Worm (Caenorhabditis elegans) whole organism, mixed stage, embryonic: ENCODE results near the gene F26F2.10.

Source experiments
- M03D4.4 ChIP-seq: sonication (generic microtip); optimal IDR thresholded peaks from 2 replicates; lab custom pipeline; 2017; ENCODE audit warnings: mild to moderate bottlenecking, missing genetic modification characterization, missing compliant biosample characterization
- bed-3 ChIP-seq: fragments of 200-800 bp; sonication (Bioruptor generic); optimal IDR thresholded peaks from 3 replicates; lab custom pipeline; 2018; ENCODE audit warnings: mild to moderate bottlenecking, missing genetic modification characterization, moderate library complexity, missing compliant biosample characterization
- blmp-1 ChIP-seq: fragments of 150-350 bp; optimal IDR thresholded peaks from 2 replicates; lab custom pipeline; 2014; ENCODE audit warnings: missing biosample characterization, missing genetic modification characterization
- ceh-39 ChIP-seq: fragments of 150-350 bp; optimal IDR thresholded peaks from 2 replicates; lab custom pipeline; 2014; ENCODE audit warnings: missing biosample characterization, missing genetic modification characterization
- ceh-43 ChIP-seq: fragments of 200-800 bp; sonication (Bioruptor generic); optimal IDR thresholded peaks from 2 replicates; lab custom pipeline; 2018; ENCODE audit warnings: mild to moderate bottlenecking, missing genetic modification characterization, moderate library complexity, missing compliant biosample characterization
- ceh-83 ChIP-seq: fragments of 200-800 bp; sonication (Bioruptor generic); optimal IDR thresholded peaks from 2 replicates; lab custom pipeline; 2018; ENCODE audit warnings: mild to moderate bottlenecking, missing genetic modification characterization, missing compliant biosample characterization
- ces-1 ChIP-seq: fragments of 150-350 bp; optimal IDR thresholded peaks from 2 replicates; lab custom pipeline; 2014; ENCODE audit warnings: missing biosample characterization, missing genetic modification reagents, missing genetic modification characterization
- cnd-1 ChIP-seq: fragments of 200-800 bp; sonication (Bioruptor generic); optimal IDR thresholded peaks from 2 replicates; lab custom pipeline; 2018; ENCODE audit warnings: mild to moderate bottlenecking, missing genetic modification characterization, missing compliant biosample characterization
- drap-1 ChIP-seq: fragments of 200-800 bp; sonication (Bioruptor generic); optimal IDR thresholded peaks from 3 replicates; lab custom pipeline; 2018; ENCODE audit warnings: mild to moderate bottlenecking, missing genetic modification characterization, missing compliant biosample characterization
- elt-1 ChIP-seq: sonication (generic microtip); optimal IDR thresholded peaks from 2 replicates; lab custom pipeline; 2017; ENCODE audit warnings: missing genetic modification characterization, mild to moderate bottlenecking, missing compliant biosample characterization, antibody characterized with exemption, moderate library complexity, borderline replicate concordance; ENCODE audit not compliant: insufficient read depth
- elt-3 ChIP-seq: fragments of 150-350 bp; optimal IDR thresholded peaks from 2 replicates; lab custom pipeline; 2014; ENCODE audit warnings: missing biosample characterization, missing genetic modification characterization
- flh-1 ChIP-seq: fragments of 200-800 bp; sonication (Bioruptor generic); optimal IDR thresholded peaks from 2 replicates; lab custom pipeline; 2018; ENCODE audit warnings: mild to moderate bottlenecking, missing genetic modification characterization, moderate library complexity, missing compliant biosample characterization
- ham-2 ChIP-seq: fragments of 200-800 bp; sonication (Bioruptor generic); optimal IDR thresholded peaks from 2 replicates; lab custom pipeline; 2018; ENCODE audit warnings: mild to moderate bottlenecking, missing genetic modification characterization, missing compliant biosample characterization
- hlh-1 ChIP-seq: fragments of 150-350 bp; optimal IDR thresholded peaks from 2 replicates; lab custom pipeline; 2014; ENCODE audit warnings: missing biosample characterization, missing genetic modification reagents, missing genetic modification characterization
- lin-13 ChIP-seq: fragments of 150-350 bp; optimal IDR thresholded peaks from 2 replicates; lab custom pipeline; 2014; ENCODE audit warnings: missing biosample characterization, missing genetic modification characterization
- lin-32 ChIP-seq: fragments of 200-800 bp; sonication (Bioruptor generic); optimal IDR thresholded peaks from 2 replicates; lab custom pipeline; 2018; ENCODE audit warnings: mild to moderate bottlenecking, missing genetic modification characterization, missing compliant biosample characterization
- lsy-2 ChIP-seq: fragments of 150-350 bp; optimal IDR thresholded peaks from 2 replicates; lab custom pipeline; 2014; ENCODE audit warnings: missing biosample characterization, missing genetic modification characterization
- mab-5 ChIP-seq: fragments of 150-350 bp; optimal IDR thresholded peaks from 2 replicates; lab custom pipeline; 2014; ENCODE audit warnings: missing biosample characterization, missing genetic modification characterization
- mep-1 ChIP-seq: fragments of 150-350 bp; optimal IDR thresholded peaks from 2 replicates; lab custom pipeline; 2017; ENCODE audit warnings: missing biosample characterization, missing genetic modification reagents, missing genetic modification characterization, inconsistent platforms
- mls-2 ChIP-seq: sonication (generic microtip); optimal IDR thresholded peaks from 2 replicates; lab custom pipeline; 2016; ENCODE audit warnings: mild to moderate bottlenecking, missing genetic modification characterization, moderate library complexity, missing compliant biosample characterization
- nhr-12 ChIP-seq: fragments of 150-350 bp; optimal IDR thresholded peaks from 2 replicates; lab custom pipeline; 2014; ENCODE audit warnings: missing biosample characterization, missing genetic modification characterization
- nhr-237 ChIP-seq: fragments of 150-350 bp; optimal IDR thresholded peaks from 2 replicates; lab custom pipeline; 2014; ENCODE audit warnings: missing biosample characterization, missing genetic modification characterization
- nhr-28 ChIP-seq: fragments of 150-350 bp; optimal IDR thresholded peaks from 2 replicates; lab custom pipeline; 2014; ENCODE audit warnings: missing biosample characterization, missing genetic modification characterization
- nhr-76 ChIP-seq: sonication (generic microtip); optimal IDR thresholded peaks from 2 replicates; lab custom pipeline; 2017; ENCODE audit warnings: missing biosample characterization, missing genetic modification characterization
- pha-4 ChIP-seq: fragments of 150-350 bp; optimal IDR thresholded peaks from 2 replicates; lab custom pipeline; 2018; ENCODE audit warnings: missing biosample characterization, missing genetic modification reagents, missing genetic modification characterization
- sem-2 ChIP-seq: fragments of 200-800 bp; sonication (Bioruptor generic); optimal IDR thresholded peaks from 2 replicates; lab custom pipeline; 2018; ENCODE audit warnings: mild to moderate bottlenecking, missing genetic modification characterization, missing compliant biosample characterization
- snpc-4 ChIP-seq: fragments of 150-350 bp; optimal IDR thresholded peaks from 2 replicates; lab custom pipeline; 2014; ENCODE audit warnings: missing biosample characterization, missing genetic modification characterization
- sptf-1 ChIP-seq: sonication (generic microtip); optimal IDR thresholded peaks from 2 replicates; lab custom pipeline; 2017; ENCODE audit warnings: mild to moderate bottlenecking, missing genetic modification characterization, moderate library complexity, missing compliant biosample characterization
- tbx-8 ChIP-seq: fragments of 200-800 bp; sonication (Bioruptor generic); optimal IDR thresholded peaks from 2 replicates; lab custom pipeline; 2018; ENCODE audit warnings: mild to moderate bottlenecking, missing genetic modification characterization, moderate library complexity, missing compliant biosample characterization
- unc-120 ChIP-seq: sonication (generic microtip); optimal IDR thresholded peaks from 2 replicates; lab custom pipeline; 2017; ENCODE audit warnings: missing genetic modification characterization, missing compliant biosample characterization; ENCODE audit not compliant: poor library complexity, severe bottlenecking
- unc-39 ChIP-seq: fragments of 150-350 bp; optimal IDR thresholded peaks from 2 replicates; lab custom pipeline; 2014; ENCODE audit warnings: missing biosample characterization, missing genetic modification characterization
- unc-62 ChIP-seq: fragments of 150-350 bp; optimal IDR thresholded peaks from 2 replicates; lab custom pipeline; 2014; ENCODE audit warnings: missing biosample characterization, missing genetic modification reagents, missing genetic modification characterization
- zip-8 ChIP-seq: fragments of 150-350 bp; optimal IDR thresholded peaks from 2 replicates; lab custom pipeline; 2014; ENCODE audit warnings: missing biosample characterization, missing genetic modification characterization
- ztf-11 ChIP-seq: fragments of 150-350 bp; optimal IDR thresholded peaks from 2 replicates; lab custom pipeline; 2014; ENCODE audit warnings: missing biosample characterization, missing genetic modification characterization

F26F2.10 gene

ce11 chrV:20633619-20634018, 39.0 kb upstream of the F26F2.10 start, which contains the start of gene F46B3.15:
Gene F46B3.15, minus strand, starts transcription at chrV:20633719.
- no peak for TF ChIP-seq elt-1 (tag; lab: Kevin White, UChicago)
- no peak for TF ChIP-seq bed-3
- no peak for TF ChIP-seq sptf-1 (tag; lab: Kevin White, UChicago)
- no peak for TF ChIP-seq mep-1 (tag; lab: Kevin White, UChicago)
- TF ChIP-seq lsy-2 (tag; lab: Kevin White, UChicago) = no peak
- TF ChIP-seq lin-32 (GFP tag; lab: Kevin White, UChicago) = no peak
- TF ChIP-seq ceh-43 (GFP tag; lab: Kevin White, UChicago) = no peak
- TF ChIP-seq nhr-76 (tag; lab: Kevin White, UChicago) = no peak
- no peak for TF ChIP-seq mls-2 (tag; lab: Kevin White, UChicago)
- no peak for TF ChIP-seq ztf-11 (tag; lab: Kevin White, UChicago)
- TF ChIP-seq unc-62 = no peak
- no peak for TF ChIP-seq ceh-83 (GFP tag; lab: Kevin White, UChicago)
- no peak for TF ChIP-seq pha-4 (tag; lab: Kevin White, UChicago)

DNA sequence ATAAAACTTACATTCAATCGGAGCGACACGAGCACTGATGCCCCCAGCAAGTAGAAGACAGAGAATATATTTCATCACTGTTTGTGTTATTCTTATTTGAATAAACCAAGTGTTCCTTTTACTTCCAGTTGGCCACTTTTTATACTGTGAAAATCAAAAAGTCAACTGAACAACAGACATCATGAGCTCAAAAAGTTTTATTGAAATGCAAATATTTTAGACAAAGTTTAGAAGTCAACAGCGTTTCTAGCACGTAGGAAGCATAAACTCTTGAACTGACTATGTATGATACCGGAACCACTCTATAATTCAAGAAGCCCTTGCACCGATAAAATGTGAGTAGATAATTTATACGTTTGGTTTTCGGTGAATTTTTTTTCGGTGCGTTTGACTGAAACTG, 36.6 kb upstream of the F26F2.10 start, which contains the start of gene F46B3.14:
Gene F46B3.14, minus strand, starts transcription at position 101 of the 400 bp plus-strand sequence.
- TF ChIP-seq ceh-39 (tag; lab: Kevin White, UChicago) (no peak), zip-8 (tag; lab: Kevin White, UChicago) (no peak), cnd-1 (tag; lab: Kevin White, UChicago) (no peak), elt-1 (tag; lab: Kevin White, UChicago) (no peak), sem-2 (GFP tag; lab: Kevin White, UChicago) (no peak), pha-4 (tag; lab: Kevin White, UChicago) (no peak), drap-1 (GFP tag; lab: Kevin White, UChicago) (no peak), elt-3 (tag; lab: Kevin White, UChicago) (no peak), snpc-4 (no peak), lin-13 (tag; lab: Kevin White, UChicago) (no peak), lin-32 (GFP tag; lab: Kevin White, UChicago) (no peak), mls-2 (tag; lab: Kevin White, UChicago) (no peak), ham-2 (GFP tag; lab: Kevin White, UChicago) (no peak)

DNA sequence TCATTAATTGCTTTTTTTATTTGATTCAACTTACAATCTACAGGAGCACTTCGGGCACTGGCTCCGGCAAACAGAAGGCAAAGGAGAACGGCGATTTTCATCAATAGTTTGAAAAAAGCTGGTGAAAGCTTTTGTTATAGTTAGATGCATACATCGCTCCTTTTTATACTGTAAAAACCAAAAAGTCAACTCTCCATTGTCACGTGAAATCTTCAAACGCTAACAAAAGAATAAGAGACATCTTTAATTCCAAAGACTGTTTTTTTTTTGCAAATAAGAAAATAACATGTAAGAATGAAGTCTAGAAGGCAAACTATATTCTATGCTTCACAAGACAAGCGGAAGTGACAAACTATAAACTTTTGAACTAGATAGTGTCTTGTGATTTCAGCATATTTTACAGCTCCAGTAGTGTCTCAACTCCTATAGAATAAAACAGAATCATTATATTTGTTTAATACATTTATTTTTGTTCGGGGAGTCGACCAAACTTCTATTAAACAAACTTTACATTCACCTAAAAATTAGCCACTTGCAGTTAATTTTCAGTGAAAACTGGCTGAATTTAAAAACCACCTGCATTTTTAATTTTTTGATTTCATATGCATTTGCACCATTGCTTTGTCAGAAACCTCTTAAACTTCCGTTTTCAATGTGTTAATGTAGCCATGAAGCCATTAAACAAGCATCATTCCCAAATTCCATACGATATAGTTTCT, 31.6 kb upstream of the F26F2.10 start, which contains the start of the genes F46B3.9 and srz-18:
Gene F46B3.9, minus strand, starts transcription at position 101 of the 719 bp plus-strand sequence.
Gene srz-18, plus strand, starts transcription at position 669 of the 719 bp plus-strand sequence.
- TF ChIP-seq unc-62 (no peak), ces-1 (no peak), pha-4 (tag; lab: Kevin White, UChicago) (no peak), unc-39 (tag; lab: Kevin White, UChicago) (no peak), blmp-1 (tag; lab: Kevin White, UChicago) (no peak), ceh-83 (GFP tag; lab: Kevin White, UChicago) (no peak), lsy-2 (tag; lab: Kevin White, UChicago) (no peak), mab-5 (tag; lab: Kevin White, UChicago) (no peak), zip-8 (tag; lab: Kevin White, UChicago) (no peak), tbx-8 (GFP tag; lab: Kevin White, UChicago) (no peak), ztf-11 (tag; lab: Kevin White, UChicago) (no peak), nhr-28 (tag; lab: Kevin White, UChicago) (no peak), cnd-1 (tag; lab: Kevin White, UChicago) (no peak), bed-3 (no peak), hlh-1 (tag; lab: Kevin White, UChicago) (no peak), elt-1 (tag; lab: Kevin White, UChicago) (no peak), sptf-1 (tag; lab: Kevin White, UChicago) (no peak), nhr-237 (tag; lab: Kevin White, UChicago) (no peak), ceh-39 (tag; lab: Kevin White, UChicago) (no peak), ceh-43 (GFP tag; lab: Kevin White, UChicago) (no peak)
- TF ChIP-seq, all 35 proteins: peak for 0

ce11 chrV:20625260-20625659, 30.6 kb upstream of the F26F2.10 start:
- no peak for TF ChIP-seq nhr-76 (tag; lab: Kevin White, UChicago)
- no peak for TF ChIP-seq mep-1 (tag; lab: Kevin White, UChicago)
- no peak for TF ChIP-seq nhr-12
- no peak for TF ChIP-seq zip-8 (tag; lab: Kevin White, UChicago)
- no peak for TF ChIP-seq snpc-4
- no peak for TF ChIP-seq nhr-237 (tag; lab: Kevin White, UChicago)
- no peak for TF ChIP-seq unc-120 (tag; lab: Kevin White, UChicago)
- no peak for TF ChIP-seq flh-1 (GFP tag; lab: Kevin White, UChicago)
- TF ChIP-seq elt-3 (tag; lab: Kevin White, UChicago) = no peak
- TF ChIP-seq bed-3 = no peak
- TF ChIP-seq sem-2 (GFP tag; lab: Kevin White, UChicago) = no peak
- TF ChIP-seq M03D4.4 (tag; lab: Kevin White, UChicago) = no peak
- no peak for TF ChIP-seq lin-13 (tag; lab: Kevin White, UChicago)
- TF ChIP-seq nhr-28 (tag; lab: Kevin White, UChicago) = no peak
- TF ChIP-seq sptf-1 (tag; lab: Kevin White, UChicago) = no peak
- no peak for TF ChIP-seq cnd-1 (tag; lab: Kevin White, UChicago)
- no peak for TF ChIP-seq tbx-8 (GFP tag; lab: Kevin White, UChicago)
